Fruit fly (Drosophila melanogaster): Measurements from ENCODE around the gene CG1394.

CG1394 gene

dm6 chrX:11128828-11129227, 41.6 kb downstream of the CG1394 start, which contains the start of gene SrpRalpha (continued):
- no peak for TF ChIP-seq CG14860 (GFP tag; IDR thresholded peaks at IDR 0.05; ENCODE audit: partially characterized antibody)
- peak; percentile 33; the same call in 1 of the 3 replicates for TF ChIP-seq CG16813 (GFP tag; IDR thresholded peaks at IDR 0.05; ENCODE audit: partially characterized antibody)
- no peak; the same call in 2 of the 3 replicates for TF ChIP-seq row (GFP tag; IDR thresholded peaks at IDR 0.05)
- TF ChIP-seq pum (GFP tag; optimal IDR thresholded peaks at IDR 0.05): no peak
- TF ChIP-seq Myb (GFP tag; optimal IDR thresholded peaks at IDR 0.05): peak; percentile 93
- TF ChIP-seq CG8388 (GFP tag; optimal IDR thresholded peaks at IDR 0.05): no peak
- no peak for TF ChIP-seq CG7786 (GFP tag; optimal IDR thresholded peaks at IDR 0.05)
- no peak for TF ChIP-seq Elba2 (GFP tag; optimal IDR thresholded peaks at IDR 0.05)
- TF ChIP-seq nerfin-2 (GFP tag; IDR thresholded peaks at IDR 0.05; ENCODE audit: partially characterized antibody): peak; percentile 29; the same call in 1 of the 2 replicates
- TF ChIP-seq vnd (GFP tag; IDR thresholded peaks at IDR 0.05; ENCODE audit: partially characterized antibody): no peak
- TF ChIP-seq oc (tag; optimal IDR thresholded peaks at IDR 0.05): no peak
- no peak for TF ChIP-seq gsb (GFP tag; IDR thresholded peaks at IDR 0.05)
- no peak for TF ChIP-seq CG12104 (GFP tag; optimal IDR thresholded peaks at IDR 0.05)
- TF ChIP-seq pzg (GFP tag; optimal IDR thresholded peaks at IDR 0.05): peak; percentile 39
- TF ChIP-seq knrl (GFP tag; IDR thresholded peaks at IDR 0.05; ENCODE audit: partially characterized antibody): peak; percentile 35; the same call in 1 of the 3 replicates
- peak in 1 of 2 experiments; percentile 5 for TF ChIP-seq Pdp1 (GFP tag; optimal IDR thresholded peaks at IDR 0.05)
- TF ChIP-seq BtbVII (GFP tag; optimal IDR thresholded peaks at IDR 0.05): no peak
- TF ChIP-seq CG10274 (GFP tag; optimal IDR thresholded peaks at IDR 0.05): no peak
- no peak for TF ChIP-seq E2f1 (GFP tag; IDR thresholded peaks at IDR 0.05)
- no peak for TF ChIP-seq nau (GFP tag; optimal IDR thresholded peaks at IDR 0.05)
- peak; percentile 56 for TF ChIP-seq Xbp1 (GFP tag; optimal IDR thresholded peaks at IDR 0.05)
- no peak for TF ChIP-seq Oaz (GFP tag; IDR thresholded peaks at IDR 0.05)
- TF ChIP-seq hkb (optimal IDR thresholded peaks at IDR 0.05): no peak
- TF ChIP-seq hkb (GFP tag; IDR thresholded peaks at IDR 0.05): no peak
- no peak for TF ChIP-seq Ssrp (tag; optimal IDR thresholded peaks at IDR 0.05)
- TF ChIP-seq Dref (GFP tag; IDR thresholded peaks at IDR 0.05): peak; percentile 72
- no peak for TF ChIP-seq Taf1 (GFP tag; IDR thresholded peaks at IDR 0.05)
- no peak for TF ChIP-seq jigr1 (GFP tag; IDR thresholded peaks at IDR 0.05)
- TF ChIP-seq wek (GFP tag; optimal IDR thresholded peaks at IDR 0.05): no peak
- no peak for TF ChIP-seq ranshi (GFP tag; IDR thresholded peaks at IDR 0.05)
- TF ChIP-seq dpn (GFP tag; optimal IDR thresholded peaks at IDR 0.05): no peak
- peak; percentile 71 for TF ChIP-seq Med (GFP tag)
- TF ChIP-seq CG4854 (GFP tag; optimal IDR thresholded peaks at IDR 0.05): no peak
- TF ChIP-seq CG15601 (tag; optimal IDR thresholded peaks at IDR 0.05): no peak
- no peak for TF ChIP-seq kay (GFP tag; optimal IDR thresholded peaks at IDR 0.05)
- TF ChIP-seq stwl (tag; optimal IDR thresholded peaks at IDR 0.05): peak; percentile 65
- no peak for TF ChIP-seq Stat92E (GFP tag; optimal IDR thresholded peaks at IDR 0.05)
- TF ChIP-seq sna (GFP tag; IDR thresholded peaks at IDR 0.05; ENCODE audit: partially characterized antibody): 0 out of 2 replicates have a peak, but pooled peaks have one; percentile 16
- no peak for TF ChIP-seq CG16863 (GFP tag; optimal IDR thresholded peaks at IDR 0.05)
- no peak for TF ChIP-seq CG2120 (GFP tag; optimal IDR thresholded peaks at IDR 0.05)
- TF ChIP-seq CG17829 (tag; optimal IDR thresholded peaks at IDR 0.05): peak; percentile 12
- no peak for TF ChIP-seq ttk (GFP tag; IDR thresholded peaks at IDR 0.05)
- no peak for TF ChIP-seq CG7556 (GFP tag; optimal IDR thresholded peaks at IDR 0.05)
- no peak for TF ChIP-seq CG11085 (GFP tag; IDR thresholded peaks at IDR 0.05)
- no peak for TF ChIP-seq insv (GFP tag; optimal IDR thresholded peaks at IDR 0.05)
- no peak for TF ChIP-seq CG17328 (GFP tag; IDR thresholded peaks at IDR 0.05)
- no peak for TF ChIP-seq crc (GFP tag; optimal IDR thresholded peaks at IDR 0.05)
- TF ChIP-seq chinmo (GFP tag; IDR thresholded peaks at IDR 0.05; ENCODE audit: partially characterized antibody): peak; percentile 74; the same call in 1 of the 4 replicates
- TF ChIP-seq CG18476 (GFP tag; optimal IDR thresholded peaks at IDR 0.05): no peak
- TF ChIP-seq CG11696 (GFP tag; IDR thresholded peaks at IDR 0.05): no peak
